Fruit fly (Drosophila melanogaster) whole organism, embryonic: Measurements from ENCODE around the gene wapl.

Source experiments
- Ada2b ChIP-seq: fragments of 200-800 bp; sonication (Bioruptor generic); IDR thresholded peaks from 2 replicates; pipeline ENCODE4 v1.3.6; 2022; ENCODE audit warnings: missing biosample characterization, missing genetic modification characterization
- Antp ChIP-seq: fragments of 200-800 bp; sonication (Bioruptor generic); optimal IDR thresholded peaks from 3 replicates; lab custom pipeline; 2016; ENCODE audit warnings: missing biosample characterization, missing genetic modification characterization
- Atf3 ChIP-seq: fragments of 200-800 bp; sonication (Bioruptor generic); optimal IDR thresholded peaks from 3 replicates; lab custom pipeline; 2016; ENCODE audit warnings: missing biosample characterization, missing genetic modification characterization
- CG10147 ChIP-seq: fragments of 200-800 bp; sonication (Bioruptor generic); optimal IDR thresholded peaks from 2 replicates; lab custom pipeline; 2019; ENCODE audit warnings: missing biosample characterization, mild to moderate bottlenecking, missing genetic modification characterization, moderate library complexity
- CG10462 ChIP-seq: fragments of 200-800 bp; sonication (Bioruptor generic); optimal IDR thresholded peaks from 2 replicates; lab custom pipeline; 2016; ENCODE audit warnings: missing biosample characterization, missing genetic modification characterization
- CG12104 ChIP-seq: fragments of 200-800 bp; sonication (Bioruptor generic); optimal IDR thresholded peaks from 3 replicates; lab custom pipeline; 2016; ENCODE audit warnings: missing biosample characterization, missing genetic modification characterization
- CG12236 ChIP-seq: fragments of 200-800 bp; sonication (Bioruptor generic); optimal IDR thresholded peaks from 2 replicates; lab custom pipeline; 2016; ENCODE audit warnings: missing biosample characterization, missing genetic modification characterization
- CG13775 ChIP-seq: fragments of 200-800 bp; sonication (Bioruptor generic); optimal IDR thresholded peaks from 3 replicates; lab custom pipeline; 2017; ENCODE audit warnings: missing biosample characterization, mild to moderate bottlenecking, missing genetic modification characterization
- CG14014 ChIP-seq: fragments of 200-800 bp; sonication (Bioruptor generic); IDR thresholded peaks from 2 replicates; pipeline ENCODE4 v1.3.6; 2022; ENCODE audit warnings: missing biosample characterization, missing genetic modification characterization
- CG14441 ChIP-seq: fragments of 200-800 bp; sonication (Bioruptor generic); IDR thresholded peaks from 2 replicates; pipeline ENCODE4 v1.3.6; 2022; ENCODE audit warnings: missing biosample characterization, missing genetic modification characterization
- CG14965 ChIP-seq: fragments of 200-800 bp; sonication (Bioruptor generic); optimal IDR thresholded peaks from 2 replicates; lab custom pipeline; 2016; ENCODE audit warnings: missing biosample characterization, missing genetic modification characterization, borderline replicate concordance
- CG15073 ChIP-seq: fragments of 200-800 bp; sonication (Bioruptor generic); optimal IDR thresholded peaks from 2 replicates; lab custom pipeline; 2016; ENCODE audit warnings: missing biosample characterization, missing genetic modification characterization
- CG1529 ChIP-seq: fragments of 200-800 bp; sonication (Bioruptor generic); optimal IDR thresholded peaks from 3 replicates; lab custom pipeline; 2018; ENCODE audit warnings: missing biosample characterization, missing genetic modification characterization
- CG18599 ChIP-seq: fragments of 200-800 bp; sonication (Bioruptor generic); optimal IDR thresholded peaks from 3 replicates; lab custom pipeline; 2017; ENCODE audit warnings: missing biosample characterization, missing genetic modification characterization, mild to moderate bottlenecking, moderate library complexity, missing genetic modification reagents
- CG2712 ChIP-seq: fragments of 200-800 bp; optimal IDR thresholded peaks from 3 replicates; lab custom pipeline; 2019; ENCODE audit warnings: missing biosample characterization, mild to moderate bottlenecking, missing genetic modification characterization, moderate library complexity
- CG2875 ChIP-seq: fragments of 200-800 bp; sonication (Bioruptor generic); optimal IDR thresholded peaks from 2 replicates; lab custom pipeline; 2017; ENCODE audit warnings: missing biosample characterization, mild to moderate bottlenecking, missing genetic modification characterization, missing genetic modification reagents
- CG31388 ChIP-seq: fragments of 200-800 bp; sonication (Bioruptor generic); optimal IDR thresholded peaks from 2 replicates; lab custom pipeline; 2016; ENCODE audit warnings: missing biosample characterization, missing genetic modification characterization
- CG3847 ChIP-seq: fragments of 200-800 bp; sonication (Bioruptor generic); IDR thresholded peaks from 2 replicates; pipeline ENCODE4 v1.3.6; 2022; ENCODE audit warnings: missing biosample characterization, missing genetic modification characterization
- CG5180 ChIP-seq: fragments of 200-800 bp; sonication (Bioruptor generic); optimal IDR thresholded peaks from 3 replicates; lab custom pipeline; 2017; ENCODE audit warnings: missing biosample characterization, missing genetic modification characterization, mild to moderate bottlenecking, moderate library complexity, missing genetic modification reagents
- CG6272 ChIP-seq: fragments of 200-800 bp; sonication (Bioruptor generic); IDR thresholded peaks from 2 replicates; pipeline ENCODE4 v1.3.6; 2022; ENCODE audit warnings: missing biosample characterization, missing genetic modification characterization
- CG6683 ChIP-seq: fragments of 200-800 bp; sonication (Bioruptor generic); optimal IDR thresholded peaks from 2 replicates; lab custom pipeline; 2017; ENCODE audit warnings: missing biosample characterization, mild to moderate bottlenecking, missing genetic modification characterization, missing genetic modification reagents
- CG8944 ChIP-seq: fragments of 200-800 bp; sonication (Bioruptor generic); optimal IDR thresholded peaks from 3 replicates; lab custom pipeline; 2016; ENCODE audit warnings: missing biosample characterization, missing genetic modification characterization
- CrebB ChIP-seq: fragments of 200-800 bp; sonication (Bioruptor generic); optimal IDR thresholded peaks from 3 replicates; lab custom pipeline; 2018; ENCODE audit warnings: missing biosample characterization, mild to moderate bottlenecking, missing genetic modification characterization
- Dbx ChIP-seq: fragments of 200-800 bp; sonication (Bioruptor generic); IDR thresholded peaks from 3 replicates; pipeline ENCODE4 v1.3.6; 2022; ENCODE audit warnings: missing biosample characterization, missing genetic modification characterization
- HmgD ChIP-seq: fragments of 200-800 bp; sonication (Bioruptor generic); optimal IDR thresholded peaks from 3 replicates; lab custom pipeline; 2016; ENCODE audit warnings: missing biosample characterization, missing genetic modification characterization
- Hsf ChIP-seq: fragments of 200-800 bp; sonication (Bioruptor generic); optimal IDR thresholded peaks from 3 replicates; lab custom pipeline; 2016; ENCODE audit warnings: missing biosample characterization, missing genetic modification characterization
- NK7.1 ChIP-seq: fragments of 200-800 bp; sonication (Bioruptor generic); optimal IDR thresholded peaks from 3 replicates; lab custom pipeline; 2016; ENCODE audit warnings: missing biosample characterization, missing genetic modification characterization
- Ptx1 ChIP-seq: fragments of 200-800 bp; sonication (Bioruptor generic); IDR thresholded peaks from 2 replicates; pipeline ENCODE4 v1.3.6; 2022; ENCODE audit warnings: missing biosample characterization, missing genetic modification characterization
- Stat92E ChIP-seq, 3 experiments: fragments of >200 bp in 2 of 3; fragments of 200-800 bp in 1 of 3; sonication (Bioruptor generic) in 1 of 3; optimal IDR thresholded peaks; 2 replicates each; lab custom pipeline; 2017 to 2019; ENCODE audit warnings: missing biosample characterization in 3 of 3, missing genetic modification characterization in 3 of 3, mild to moderate bottlenecking in 1 of 3, moderate library complexity in 1 of 3
- ara ChIP-seq: fragments of 200-800 bp; sonication (Bioruptor generic); IDR thresholded peaks from 2 replicates; pipeline ENCODE4 v1.3.6; 2022; ENCODE audit warnings: missing biosample characterization, missing genetic modification characterization
- btn ChIP-seq: fragments of 200-800 bp; sonication (Bioruptor generic); optimal IDR thresholded peaks from 2 replicates; lab custom pipeline; 2016; ENCODE audit warnings: missing biosample characterization, missing genetic modification characterization
- cad ChIP-seq: fragments of >200 bp; optimal IDR thresholded peaks from 2 replicates; lab custom pipeline; 2017; ENCODE audit warnings: missing biosample characterization, missing genetic modification characterization
- cato ChIP-seq: fragments of 200-800 bp; sonication (Bioruptor generic); optimal IDR thresholded peaks from 2 replicates; lab custom pipeline; 2016; ENCODE audit warnings: missing biosample characterization, missing genetic modification characterization, borderline replicate concordance
- danr ChIP-seq: fragments of 200-800 bp; sonication (Bioruptor generic); IDR thresholded peaks from 2 replicates; pipeline ENCODE4 v1.3.6; 2022; ENCODE audit warnings: missing biosample characterization, missing genetic modification characterization
- disco-r ChIP-seq: fragments of 200-800 bp; sonication (Bioruptor generic); optimal IDR thresholded peaks from 2 replicates; lab custom pipeline; 2016; ENCODE audit warnings: missing biosample characterization, missing genetic modification characterization
- grau ChIP-seq: fragments of 200-800 bp; optimal IDR thresholded peaks from 3 replicates; lab custom pipeline; 2019; ENCODE audit warnings: missing biosample characterization, mild to moderate bottlenecking, missing genetic modification characterization, moderate library complexity
- ind ChIP-seq: fragments of 200-800 bp; sonication (Bioruptor generic); optimal IDR thresholded peaks from 3 replicates; lab custom pipeline; 2016; ENCODE audit warnings: missing biosample characterization, missing genetic modification characterization
- jing ChIP-seq: fragments of 200-800 bp; sonication (Bioruptor generic); optimal IDR thresholded peaks from 2 replicates; lab custom pipeline; 2018; ENCODE audit warnings: missing biosample characterization, mild to moderate bottlenecking, missing genetic modification characterization
- jumu ChIP-seq: fragments of 200-800 bp; sonication (Bioruptor generic); optimal IDR thresholded peaks from 3 replicates; lab custom pipeline; 2016; ENCODE audit warnings: missing biosample characterization, missing genetic modification characterization
- nau ChIP-seq: fragments of 200-800 bp; sonication (Bioruptor generic); optimal IDR thresholded peaks from 3 replicates; lab custom pipeline; 2017; ENCODE audit warnings: missing biosample characterization, mild to moderate bottlenecking, missing genetic modification characterization, missing genetic modification reagents
- oc ChIP-seq: fragments of 200-800 bp; sonication (Bioruptor generic); optimal IDR thresholded peaks from 2 replicates; lab custom pipeline; 2018; ENCODE audit warnings: missing biosample characterization, mild to moderate bottlenecking, missing genetic modification characterization, moderate library complexity
- org-1 ChIP-seq: fragments of 200-800 bp; sonication (Bioruptor generic); optimal IDR thresholded peaks from 2 replicates; lab custom pipeline; 2017; ENCODE audit warnings: missing biosample characterization, missing genetic modification characterization
- phol ChIP-seq: fragments of 200-800 bp; sonication (Bioruptor generic); optimal IDR thresholded peaks from 3 replicates; lab custom pipeline; 2018; ENCODE audit warnings: missing biosample characterization, mild to moderate bottlenecking, missing genetic modification characterization, moderate library complexity
- prd ChIP-seq, 3 experiments: fragments of >200 bp in 2 of 3; fragments of 200-800 bp in 1 of 3; sonication (Bioruptor generic) in 1 of 3; optimal IDR thresholded peaks in 2 of 3; IDR thresholded peaks in 1 of 3; 2 replicates in 2 of 3; 3 replicates in 1 of 3; pipeline versions ENCODE4 v1.3.6 to Lab custom; 2017 to 2022; ENCODE audit warnings: missing biosample characterization in 1 of 3, missing genetic modification characterization in 1 of 3
- rib ChIP-seq: fragments of 200-800 bp; sonication (Bioruptor generic); IDR thresholded peaks from 2 replicates; pipeline ENCODE4 v1.3.6; 2022; ENCODE audit warnings: missing biosample characterization, missing genetic modification characterization
- sr ChIP-seq: fragments of 200-800 bp; sonication (Bioruptor generic); IDR thresholded peaks from 3 replicates; pipeline ENCODE4 v1.3.6; 2022; ENCODE audit warnings: missing biosample characterization, missing genetic modification characterization
- tap ChIP-seq: fragments of 200-800 bp; optimal IDR thresholded peaks from 3 replicates; lab custom pipeline; 2019; ENCODE audit warnings: missing biosample characterization, mild to moderate bottlenecking, missing genetic modification characterization, moderate library complexity
- unc-4 ChIP-seq: fragments of 200-800 bp; sonication (Bioruptor generic); IDR thresholded peaks from 2 replicates; pipeline ENCODE4 v1.3.6; 2022; ENCODE audit warnings: missing biosample characterization, missing genetic modification characterization; ENCODE audit not compliant: partially characterized antibody
- zen ChIP-seq: fragments of 200-800 bp; sonication (Bioruptor generic); optimal IDR thresholded peaks from 3 replicates; lab custom pipeline; 2018; ENCODE audit warnings: missing biosample characterization, mild to moderate bottlenecking, missing genetic modification characterization, moderate library complexity

The wapl gene

dm6 chrX:2134226-2134880, 24.4 kb downstream of the wapl start (continued):
- peak; percentile 55 for TF ChIP-seq CG10147 (GFP tag; lab: Kevin White, UChicago)
- TF ChIP-seq phol (tag; lab: Kevin White, UChicago): peak; percentile 79
- peak; percentile 68 for TF ChIP-seq Ptx1 (GFP tag; lab: Robert Waterston, UW)
- TF ChIP-seq grau: peak; percentile 72
- TF ChIP-seq Ada2b (GFP tag; lab: Robert Waterston, UW): peak; percentile 43; the same call in 1 of the 2 replicates
- no peak for TF ChIP-seq Dbx
- peak; percentile 32 for TF ChIP-seq CG10462
- TF ChIP-seq btn (GFP tag; lab: Kevin White, UChicago): peak; percentile 9
- TF ChIP-seq nau (GFP tag; lab: Kevin White, UChicago): no peak
- TF ChIP-seq NK7.1 (GFP tag; lab: Kevin White, UChicago): no peak
- peak; percentile 39 for TF ChIP-seq zen
- peak; percentile 51; the same call in 1 of the 2 replicates for TF ChIP-seq CG14441 (GFP tag; lab: Robert Waterston, UW)
- TF ChIP-seq cato (GFP tag; lab: Kevin White, UChicago): peak; percentile 34
- no peak for TF ChIP-seq Stat92E (GFP tag; optimal IDR thresholded peaks at IDR 0.05; lab: Kevin White, UChicago)
- peak; percentile 57 for TF ChIP-seq ara (GFP tag; lab: Robert Waterston, UW)
- TF ChIP-seq CG2875 (GFP tag; lab: Kevin White, UChicago): peak; percentile 55
- peak; percentile 6 for TF ChIP-seq oc (tag; lab: Kevin White, UChicago)
- peak; percentile 83 for TF ChIP-seq tap (tag; lab: Kevin White, UChicago)
- peak; percentile 17 for TF ChIP-seq CrebB (tag; lab: Kevin White, UChicago)
- TF ChIP-seq unc-4 (GFP tag; lab: Robert Waterston, UW): no peak
- TF ChIP-seq HmgD (GFP tag; lab: Kevin White, UChicago): no peak
- TF ChIP-seq org-1 (GFP tag; lab: Kevin White, UChicago): peak; percentile 51
- TF ChIP-seq cad (GFP tag; lab: Kevin White, UChicago): no peak
- no peak for TF ChIP-seq CG14965 (GFP tag; lab: Kevin White, UChicago)
- peak; percentile 54 for TF ChIP-seq CG5180 (GFP tag; lab: Kevin White, UChicago)
- TF ChIP-seq prd (optimal IDR thresholded peaks at IDR 0.05; lab: Kevin White, UChicago): no peak
- TF ChIP-seq prd (GFP tag; IDR thresholded peaks at IDR 0.05; lab: Robert Waterston, UW): peak; percentile 78
- TF ChIP-seq CG15073: peak; percentile 51
- TF ChIP-seq CG31388: peak; percentile 36
- TF ChIP-seq Antp (GFP tag; lab: Kevin White, UChicago): peak; percentile 50
- TF ChIP-seq Hsf (GFP tag; lab: Kevin White, UChicago): peak; percentile 65
- TF ChIP-seq CG12236: no peak
- TF ChIP-seq Atf3 (GFP tag; lab: Kevin White, UChicago): peak; percentile 12
- peak; percentile 55 for TF ChIP-seq CG8944 (GFP tag; lab: Kevin White, UChicago)
- peak; percentile 22 for TF ChIP-seq CG12104 (GFP tag; lab: Kevin White, UChicago)
- no peak for TF ChIP-seq sr
- peak; percentile 63 for TF ChIP-seq jumu
- peak; percentile 66 for TF ChIP-seq CG1529
- no peak for TF ChIP-seq disco-r (GFP tag; lab: Kevin White, UChicago)
- TF ChIP-seq CG13775 (GFP tag; lab: Kevin White, UChicago): peak; percentile 30
- peak; percentile 56; the same call in 1 of the 2 replicates for TF ChIP-seq CG14014 (GFP tag; lab: Robert Waterston, UW)
- TF ChIP-seq rib (GFP tag; lab: Robert Waterston, UW): no peak
- peak; percentile 14 for TF ChIP-seq CG6683 (GFP tag; lab: Kevin White, UChicago)
- TF ChIP-seq CG2712 (tag; lab: Kevin White, UChicago): peak; percentile 77
- peak; percentile 69 for TF ChIP-seq ind (GFP tag; lab: Kevin White, UChicago)
- 0 out of 2 replicates have a peak, but pooled peaks have one; percentile 8 for TF ChIP-seq CG3847 (GFP tag; lab: Robert Waterston, UW)
- TF ChIP-seq danr (GFP tag; lab: Robert Waterston, UW): peak; percentile 44; the same call in 1 of the 2 replicates
- peak; percentile 84 for TF ChIP-seq CG18599
- TF ChIP-seq CG6272 (GFP tag; lab: Robert Waterston, UW): no peak
- peak; percentile 62 for TF ChIP-seq jing (GFP tag; lab: Kevin White, UChicago)
